Fruit fly (Drosophila melanogaster): ENCODE results near the gene TwdlY.

The TwdlY gene

DNA sequence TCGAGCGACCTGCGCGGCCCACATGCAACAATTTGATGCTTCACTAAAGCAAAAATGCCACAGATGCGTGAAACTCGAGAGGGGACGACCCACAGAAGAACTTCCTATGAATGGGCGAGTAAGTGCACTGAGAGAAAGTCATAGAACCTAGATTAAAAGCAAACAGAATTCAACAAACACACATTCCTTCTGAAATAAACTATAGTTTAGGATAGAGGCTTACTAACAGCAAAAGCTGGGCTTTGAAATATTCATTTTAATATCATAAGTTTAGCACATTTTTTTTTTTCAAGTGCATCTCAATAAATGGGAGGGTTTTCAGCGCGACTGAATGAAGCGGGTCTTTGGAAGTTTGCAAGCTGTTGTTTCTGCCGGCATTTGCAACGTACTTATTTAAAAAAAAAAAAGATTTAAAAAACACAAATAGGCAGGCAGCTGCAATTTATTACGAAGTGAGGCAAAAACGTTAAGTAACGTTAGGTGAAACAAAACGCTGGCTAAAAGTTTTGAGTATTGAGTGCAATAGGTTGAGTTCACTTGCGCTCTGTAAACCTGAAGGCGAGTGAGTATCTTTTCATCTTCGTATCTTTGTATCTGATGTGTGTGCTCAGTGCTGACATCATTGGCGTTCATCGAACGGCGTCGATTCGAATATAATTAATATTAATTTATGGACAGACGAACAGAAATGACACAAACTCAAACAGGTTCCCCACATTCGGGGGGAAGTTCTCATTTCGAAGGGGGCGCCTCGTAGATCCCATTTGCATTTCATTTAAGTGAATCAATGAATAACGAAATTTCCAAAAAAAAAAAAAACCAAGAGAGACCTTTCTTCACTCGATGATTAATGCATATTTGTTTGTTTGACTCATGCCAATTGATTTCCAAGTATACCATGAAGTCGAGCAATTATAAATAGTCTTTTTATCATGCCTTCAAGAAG lies 38.4 kb downstream of the TwdlY start (continued):
- peak; percentile 64 for TF ChIP-seq phol (tag; optimal IDR thresholded peaks at IDR 0.05)
- TF ChIP-seq CG18476 (GFP tag; optimal IDR thresholded peaks at IDR 0.05) = peak; percentile 11
- TF ChIP-seq CG10366 (GFP tag; IDR thresholded peaks at IDR 0.05) = peak; percentile 68
- peak; percentile 73 for TF ChIP-seq E2f1 (GFP tag; IDR thresholded peaks at IDR 0.05)
- TF ChIP-seq CHES-1-like (GFP tag; optimal IDR thresholded peaks at IDR 0.05) = no peak
- no peak for TF ChIP-seq Hmx (GFP tag; optimal IDR thresholded peaks at IDR 0.05)
- TF ChIP-seq MESR4 (GFP tag; optimal IDR thresholded peaks at IDR 0.05) = no peak
- peak; percentile 17 for TF ChIP-seq CG7556 (GFP tag; optimal IDR thresholded peaks at IDR 0.05)
- no peak for TF ChIP-seq C15 (GFP tag; IDR thresholded peaks at IDR 0.05)
- TF ChIP-seq Adf1 (GFP tag; IDR thresholded peaks at IDR 0.05) = no peak
- no peak for TF ChIP-seq ham (GFP tag; IDR thresholded peaks at IDR 0.05)
- peak; percentile 44 for TF ChIP-seq CG33213 (GFP tag; optimal IDR thresholded peaks at IDR 0.05)
- TF ChIP-seq CG8290 (GFP tag; optimal IDR thresholded peaks at IDR 0.05) = peak; percentile 46
- no peak for TF ChIP-seq CG8290 (tag; optimal IDR thresholded peaks at IDR 0.05)
- TF ChIP-seq CG5180 (GFP tag; optimal IDR thresholded peaks at IDR 0.05) = no peak
- peak; percentile 38 for TF ChIP-seq CG15696 (tag; optimal IDR thresholded peaks at IDR 0.05)
- TF ChIP-seq wek (GFP tag; optimal IDR thresholded peaks at IDR 0.05) = no peak
- TF ChIP-seq CG4820 (GFP tag; optimal IDR thresholded peaks at IDR 0.05) = peak; percentile 70
- TF ChIP-seq sd (tag; optimal IDR thresholded peaks at IDR 0.05) = no peak
- TF ChIP-seq bab2 (GFP tag; optimal IDR thresholded peaks at IDR 0.05) = peak; percentile 71
- TF ChIP-seq zfh2 (GFP tag; optimal IDR thresholded peaks at IDR 0.05) = no peak
- TF ChIP-seq CG32532 (GFP tag; IDR thresholded peaks at IDR 0.05) = peak; percentile 55; the same call in 1 of the 2 replicates
- TF ChIP-seq CG7372 (GFP tag; IDR thresholded peaks at IDR 0.05) = no peak
- TF ChIP-seq CG17361 (GFP tag; IDR thresholded peaks at IDR 0.05) = peak; percentile 62
- TF ChIP-seq bowl (GFP tag; IDR thresholded peaks at IDR 0.05) = 0 out of 2 replicates have a peak, but pooled peaks have one; percentile 42
- 0 out of 2 replicates have a peak, but pooled peaks have one; percentile 42 for TF ChIP-seq CG4730 (GFP tag; IDR thresholded peaks at IDR 0.05)
- TF ChIP-seq hb (GFP tag; IDR thresholded peaks at IDR 0.05; ENCODE audit: partially characterized antibody) = no peak
- TF ChIP-seq prd (optimal IDR thresholded peaks at IDR 0.05) = no peak
- peak; percentile 87 for TF ChIP-seq prd (GFP tag; IDR thresholded peaks at IDR 0.05)
- peak; percentile 63 for TF ChIP-seq CG17328 (GFP tag; IDR thresholded peaks at IDR 0.05)
- TF ChIP-seq Stat92E (GFP tag; optimal IDR thresholded peaks at IDR 0.05) = no peak
- TF ChIP-seq CG6272 (GFP tag; IDR thresholded peaks at IDR 0.05) = 0 out of 2 replicates have a peak, but pooled peaks have one; percentile 42
- TF ChIP-seq CG4404 (GFP tag; IDR thresholded peaks at IDR 0.05) = peak; percentile 76
- TF ChIP-seq dpn (GFP tag; optimal IDR thresholded peaks at IDR 0.05) = peak; percentile 29 to 68
- no peak for TF ChIP-seq CG10321 (GFP tag; IDR thresholded peaks at IDR 0.05)
- TF ChIP-seq crol (GFP tag; IDR thresholded peaks at IDR 0.05) = peak; percentile 27; the same call in 1 of the 2 replicates
- peak; percentile 7; the same call in 1 of the 3 replicates for TF ChIP-seq z (GFP tag; IDR thresholded peaks at IDR 0.05)
- peak; percentile 64; the same call in 1 of the 2 replicates for TF ChIP-seq dan (GFP tag; IDR thresholded peaks at IDR 0.05)
- TF ChIP-seq Scr (GFP tag; IDR thresholded peaks at IDR 0.05; ENCODE audit: partially characterized antibody) = no peak
- TF ChIP-seq bsh (GFP tag; optimal IDR thresholded peaks at IDR 0.05) = peak in 1 of 2 experiments; percentile 57
- TF ChIP-seq NC2α (GFP tag; optimal IDR thresholded peaks at IDR 0.05) = no peak
- TF ChIP-seq nmo (GFP tag; optimal IDR thresholded peaks at IDR 0.05) = peak; percentile 69
- TF ChIP-seq CG4360 (GFP tag; IDR thresholded peaks at IDR 0.05) = peak; percentile 50; the same call in 1 of the 2 replicates
- no peak for TF ChIP-seq wdn (GFP tag; IDR thresholded peaks at IDR 0.05)
- peak; percentile 38 for TF ChIP-seq Xbp1 (GFP tag; optimal IDR thresholded peaks at IDR 0.05)
- no peak for TF ChIP-seq lbe (GFP tag; optimal IDR thresholded peaks at IDR 0.05)
- peak; percentile 5 for TF ChIP-seq tio (GFP tag; optimal IDR thresholded peaks at IDR 0.05)
- TF ChIP-seq CG8924 (tag; optimal IDR thresholded peaks at IDR 0.05) = peak; percentile 41
- TF ChIP-seq CG16813 (GFP tag; IDR thresholded peaks at IDR 0.05; ENCODE audit: partially characterized antibody) = no peak

Measured in whole organism, embryonic.